Worm (Caenorhabditis elegans) whole organism, L1 larva: ENCODE data around the gene C31C9.9.

Experiments used
- C04F5.9 ChIP-seq: sonication (generic microtip); optimal IDR thresholded peaks from 2 replicates; lab custom pipeline; 2016; ENCODE audit warnings: missing genetic modification characterization, missing compliant biosample characterization
- C34B4.2 ChIP-seq: sonication (generic microtip); optimal IDR thresholded peaks from 2 replicates; lab custom pipeline; 2017; ENCODE audit warnings: mild to moderate bottlenecking, missing genetic modification characterization, missing compliant biosample characterization
- F16B12.6 ChIP-seq: fragments of 150-350 bp; optimal IDR thresholded peaks from 2 replicates; lab custom pipeline; 2014; ENCODE audit warnings: missing biosample characterization, missing genetic modification characterization
- Y116A8C.19 ChIP-seq: sonication (generic microtip); optimal IDR thresholded peaks from 2 replicates; lab custom pipeline; 2016; ENCODE audit warnings: missing compliant biosample characterization, missing genetic modification characterization, borderline replicate concordance
- alr-1 ChIP-seq: fragments of 200-800 bp; sonication (Bioruptor generic); optimal IDR thresholded peaks from 2 replicates; lab custom pipeline; 2018; ENCODE audit warnings: borderline replicate concordance, mild to moderate bottlenecking, missing genetic modification characterization, missing compliant biosample characterization
- aly-2 ChIP-seq: fragments of 150-350 bp; optimal IDR thresholded peaks from 2 replicates; lab custom pipeline; 2014; ENCODE audit warnings: missing biosample characterization, missing genetic modification characterization
- ama-1 ChIP-seq: fragments of 150-350 bp; optimal IDR thresholded peaks from 2 replicates; lab custom pipeline; 2014
- blmp-1 ChIP-seq: fragments of 150-350 bp; optimal IDR thresholded peaks from 2 replicates; lab custom pipeline; 2014; ENCODE audit warnings: missing biosample characterization, missing genetic modification characterization
- ceh-82 ChIP-seq, 3 experiments: fragments of 150-350 bp in 1 of 3; sonication (generic microtip) in 2 of 3; optimal IDR thresholded peaks; 2 replicates each; lab custom pipeline; 2014 to 2017; ENCODE audit warnings: missing biosample characterization in 3 of 3, missing genetic modification characterization in 3 of 3
- ceh-90 ChIP-seq: sonication (generic microtip); optimal IDR thresholded peaks from 2 replicates; lab custom pipeline; 2016; ENCODE audit warnings: missing genetic modification characterization, missing compliant biosample characterization
- dpl-1 ChIP-seq, 3 experiments: fragments of 150-350 bp in 2 of 3; sonication (generic microtip) in 1 of 3; optimal IDR thresholded peaks; 2 replicates each; lab custom pipeline; 2014 to 2017; ENCODE audit warnings: missing biosample characterization in 3 of 3, missing genetic modification characterization in 3 of 3, missing genetic modification reagents in 3 of 3
- dsc-1 ChIP-seq: sonication (generic microtip); optimal IDR thresholded peaks from 2 replicates; lab custom pipeline; 2016; ENCODE audit warnings: mild to moderate bottlenecking, missing genetic modification characterization, missing compliant biosample characterization
- efl-3 ChIP-seq: fragments of 200-800 bp; sonication (Bioruptor generic); optimal IDR thresholded peaks from 2 replicates; lab custom pipeline; 2018; ENCODE audit warnings: mild to moderate bottlenecking, missing genetic modification characterization, missing compliant biosample characterization
- elt-2 ChIP-seq: sonication (generic microtip); optimal IDR thresholded peaks from 2 replicates; lab custom pipeline; 2016; ENCODE audit warnings: missing genetic modification characterization, mild to moderate bottlenecking, inconsistent platforms, missing compliant biosample characterization, missing genetic modification reagents
- elt-3 ChIP-seq, 6 experiments: fragments of 150-350 bp in 1 of 6; sonication (generic microtip); optimal IDR thresholded peaks; 2 replicates each; lab custom pipeline; 2017 to 2018; ENCODE audit warnings: missing biosample characterization in 6 of 6, missing genetic modification characterization in 6 of 6, inconsistent platforms in 1 of 6
- fkh-8 ChIP-seq: sonication (generic microtip); optimal IDR thresholded peaks from 2 replicates; lab custom pipeline; 2016; ENCODE audit warnings: mild to moderate bottlenecking, missing genetic modification characterization, missing compliant biosample characterization
- grh-1 ChIP-seq: fragments of 200-800 bp; sonication (Bioruptor generic); IDR thresholded peaks from 2 replicates; pipeline ENCODE4 v1.3.6; 2022; ENCODE audit warnings: missing genetic modification reagents, missing genetic modification characterization, missing compliant biosample characterization
- hlh-17 ChIP-seq: fragments of 200-800 bp; sonication (Bioruptor generic); optimal IDR thresholded peaks from 2 replicates; lab custom pipeline; 2018; ENCODE audit warnings: missing genetic modification characterization, mild to moderate bottlenecking, missing compliant biosample characterization, moderate library complexity, borderline replicate concordance
- isw-1 ChIP-seq: fragments of 200-800 bp; sonication (Bioruptor generic); IDR thresholded peaks from 2 replicates; pipeline ENCODE4 v1.3.6; 2022; ENCODE audit warnings: missing genetic modification characterization, missing compliant biosample characterization
- jun-1 ChIP-seq: fragments of 150-350 bp; optimal IDR thresholded peaks from 2 replicates; lab custom pipeline; 2014; ENCODE audit warnings: missing biosample characterization, missing genetic modification reagents, missing genetic modification characterization
- lin-13 ChIP-seq: fragments of 150-350 bp; optimal IDR thresholded peaks from 2 replicates; lab custom pipeline; 2014; ENCODE audit warnings: missing biosample characterization, missing genetic modification reagents, missing genetic modification characterization
- lin-14 ChIP-seq: fragments of 200-800 bp; sonication (Bioruptor generic); optimal IDR thresholded peaks from 2 replicates; lab custom pipeline; 2018; ENCODE audit warnings: mild to moderate bottlenecking, missing genetic modification characterization, moderate library complexity, missing compliant biosample characterization
- lin-15B ChIP-seq: fragments of 150-350 bp; sonication (generic microtip); optimal IDR thresholded peaks from 3 replicates; lab custom pipeline; 2014; ENCODE audit warnings: missing biosample characterization, missing genetic modification characterization
- lin-35 ChIP-seq, 2 experiments: fragments of 150-350 bp; optimal IDR thresholded peaks; 2 replicates each; lab custom pipeline; 2014; ENCODE audit warnings: missing biosample characterization in 2 of 2, missing genetic modification characterization in 2 of 2, missing genetic modification reagents in 2 of 2
- lin-39 ChIP-seq: fragments of 150-350 bp; optimal IDR thresholded peaks from 2 replicates; lab custom pipeline; 2014; ENCODE audit warnings: missing biosample characterization, missing genetic modification reagents, missing genetic modification characterization
- lsy-2 ChIP-seq, 2 experiments: fragments of 150-350 bp; optimal IDR thresholded peaks; 2 replicates each; lab custom pipeline; 2014; ENCODE audit warnings: missing biosample characterization in 2 of 2, missing genetic modification characterization in 2 of 2
- mab-9 ChIP-seq: fragments of 200-800 bp; sonication (Bioruptor generic); IDR thresholded peaks from 2 replicates; pipeline ENCODE4 v1.3.6; 2022; ENCODE audit warnings: missing genetic modification reagents, missing genetic modification characterization, missing compliant biosample characterization
- mdl-1 ChIP-seq, 2 experiments: fragments of 150-350 bp; optimal IDR thresholded peaks; 2 replicates each; lab custom pipeline; 2014 to 2017; ENCODE audit warnings: missing biosample characterization in 2 of 2, missing genetic modification characterization in 2 of 2, inconsistent platforms in 1 of 2
- mef-2 ChIP-seq: fragments of 150-350 bp; optimal IDR thresholded peaks from 2 replicates; lab custom pipeline; 2014; ENCODE audit warnings: missing biosample characterization, missing genetic modification characterization
- mep-1 ChIP-seq: fragments of 150-350 bp; optimal IDR thresholded peaks from 2 replicates; lab custom pipeline; 2014; ENCODE audit warnings: missing biosample characterization, missing genetic modification characterization
- nhr-12 ChIP-seq: sonication (generic microtip); optimal IDR thresholded peaks from 2 replicates; lab custom pipeline; 2017; ENCODE audit warnings: missing biosample characterization, missing genetic modification characterization
- nhr-19 ChIP-seq: fragments of 200-800 bp; sonication (Bioruptor generic); conservative IDR thresholded peaks from 2 replicates; pipeline ENCODE4 v1.3.6; 2022; ENCODE audit warnings: missing genetic modification characterization, missing compliant biosample characterization
- nhr-20 ChIP-seq: sonication (generic microtip); optimal IDR thresholded peaks from 2 replicates; lab custom pipeline; 2016; ENCODE audit warnings: mild to moderate bottlenecking, missing genetic modification characterization, missing compliant biosample characterization
- nhr-28 ChIP-seq: fragments of 150-350 bp; optimal IDR thresholded peaks from 2 replicates; lab custom pipeline; 2014; ENCODE audit warnings: missing biosample characterization, missing genetic modification characterization
- nhr-76 ChIP-seq: sonication (generic microtip); optimal IDR thresholded peaks from 2 replicates; lab custom pipeline; 2017; ENCODE audit warnings: missing biosample characterization, missing genetic modification characterization
- nhr-77 ChIP-seq: fragments of 150-350 bp; optimal IDR thresholded peaks from 2 replicates; lab custom pipeline; 2014; ENCODE audit warnings: missing biosample characterization, missing genetic modification characterization
- nhr-84 ChIP-seq: sonication (generic microtip); optimal IDR thresholded peaks from 2 replicates; lab custom pipeline; 2017; ENCODE audit warnings: missing biosample characterization, missing genetic modification characterization
- nhr-85 ChIP-seq: sonication (generic microtip); peaks from one replicate; lab custom pipeline; 2016; ENCODE audit warnings: missing genetic modification characterization, inconsistent platforms, missing compliant biosample characterization
- pag-3 ChIP-seq: sonication (generic microtip); optimal IDR thresholded peaks from 2 replicates; lab custom pipeline; 2017; ENCODE audit warnings: missing genetic modification characterization, mild to moderate bottlenecking, missing compliant biosample characterization, antibody characterized with exemption, borderline replicate concordance; ENCODE audit not compliant: insufficient read depth
- pax-3 ChIP-seq: fragments of 200-800 bp; sonication (Bioruptor generic); optimal IDR thresholded peaks from 2 replicates; lab custom pipeline; 2018; ENCODE audit warnings: mild to moderate bottlenecking, missing genetic modification characterization, moderate library complexity, missing compliant biosample characterization
- skn-1 ChIP-seq: fragments of 150-350 bp; optimal IDR thresholded peaks from 2 replicates; lab custom pipeline; 2014; ENCODE audit warnings: missing biosample characterization, missing genetic modification characterization
- sox-4 ChIP-seq: sonication (generic microtip); optimal IDR thresholded peaks from 2 replicates; lab custom pipeline; 2016; ENCODE audit warnings: missing genetic modification characterization, missing compliant biosample characterization
- sptf-1 ChIP-seq: fragments of 150-350 bp; optimal IDR thresholded peaks from 2 replicates; lab custom pipeline; 2014; ENCODE audit warnings: missing biosample characterization, missing genetic modification characterization
- sup-37 ChIP-seq: fragments of 200-800 bp; sonication (Bioruptor generic); optimal IDR thresholded peaks from 2 replicates; lab custom pipeline; 2018; ENCODE audit warnings: mild to moderate bottlenecking, missing genetic modification characterization, missing compliant biosample characterization
- swsn-7 ChIP-seq: sonication (generic microtip); optimal IDR thresholded peaks from 2 replicates; lab custom pipeline; 2016; ENCODE audit warnings: missing genetic modification characterization, missing compliant biosample characterization
- tbx-2 ChIP-seq: sonication (generic microtip); optimal IDR thresholded peaks from 2 replicates; lab custom pipeline; 2016; ENCODE audit warnings: missing genetic modification characterization, missing compliant biosample characterization
- tlp-1 ChIP-seq: fragments of 150-350 bp; optimal IDR thresholded peaks from 2 replicates; lab custom pipeline; 2014; ENCODE audit warnings: missing biosample characterization, missing genetic modification characterization
- unc-30 ChIP-seq: sonication (generic microtip); optimal IDR thresholded peaks from 2 replicates; lab custom pipeline; 2017; ENCODE audit warnings: missing biosample characterization, missing genetic modification characterization
- unc-62 ChIP-seq: fragments of 150-350 bp; optimal IDR thresholded peaks from 2 replicates; lab custom pipeline; 2014; ENCODE audit warnings: missing biosample characterization, missing genetic modification reagents, missing genetic modification characterization
- vab-15 ChIP-seq: sonication (generic microtip); optimal IDR thresholded peaks from 2 replicates; lab custom pipeline; 2017; ENCODE audit warnings: missing genotype, mild to moderate bottlenecking, missing genetic modification characterization, missing compliant biosample characterization
- xbp-1 ChIP-seq: sonication (generic microtip); optimal IDR thresholded peaks from 2 replicates; lab custom pipeline; 2016; ENCODE audit warnings: missing genetic modification characterization, missing compliant biosample characterization
- zag-1 ChIP-seq: fragments of 150-350 bp; optimal IDR thresholded peaks from 2 replicates; lab custom pipeline; 2014; ENCODE audit warnings: missing biosample characterization, missing genetic modification characterization
- ztf-11 ChIP-seq, 2 experiments: sonication (generic microtip); optimal IDR thresholded peaks; 2 replicates each; lab custom pipeline; 2016 to 2017; ENCODE audit warnings: missing genetic modification characterization in 2 of 2, missing biosample characterization in 1 of 2, missing compliant biosample characterization in 1 of 2

Gene C31C9.9

DNA sequence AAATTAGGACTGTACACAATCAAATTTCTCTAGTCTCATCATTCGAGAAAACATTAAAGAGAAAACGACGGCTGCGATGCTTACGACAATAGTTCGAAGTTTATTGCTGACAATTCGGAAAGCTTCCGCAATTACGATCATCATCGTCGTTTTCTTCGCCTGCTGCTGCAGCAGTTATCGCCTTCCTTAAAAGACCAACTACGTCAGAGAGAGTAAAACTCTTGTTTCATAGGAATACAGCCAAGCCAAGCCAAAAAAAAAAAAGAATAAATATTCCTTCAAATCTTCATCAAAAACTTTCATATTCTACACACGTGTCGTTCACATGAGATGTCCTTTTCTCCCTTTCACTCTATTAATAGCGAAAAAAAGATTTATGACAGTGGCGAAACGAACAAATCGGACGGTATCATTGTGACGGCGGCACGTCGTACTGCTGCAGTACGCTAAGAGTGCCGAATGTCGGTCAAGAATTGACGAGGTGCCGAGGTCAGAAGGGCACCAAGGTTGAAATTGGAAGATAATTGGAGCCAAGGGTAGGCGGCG is 25.0 kb downstream of the C31C9.9 start (continued):
- TF ChIP-seq lin-15B (tag; lab: Kevin White, UChicago) (no peak), vab-15 (no peak), ztf-11 (tag; optimal IDR thresholded peaks at IDR 0.05; lab: Kevin White, UChicago) (no peak), efl-3 (GFP tag; lab: Kevin White, UChicago) (no peak), tbx-2 (tag; lab: Kevin White, UChicago) (peak; percentile 12), mef-2 (no peak), C34B4.2 (no peak), nhr-77 (tag; lab: Kevin White, UChicago) (no peak), dpl-1 (GFP tag; optimal IDR thresholded peaks at IDR 0.05; lab: Kevin White, UChicago) (no peak), nhr-84 (no peak), nhr-85 (tag; lab: Kevin White, UChicago) (peak; percentile 94), hlh-17 (GFP tag; lab: Kevin White, UChicago) (no peak), jun-1 (tag; lab: Kevin White, UChicago) (no peak), lin-35 (GFP tag; optimal IDR thresholded peaks at IDR 0.05; lab: Kevin White, UChicago) (peak in 1 of 2 experiments; percentile 21), mep-1 (tag; lab: Kevin White, UChicago) (peak; percentile 28), nhr-20 (tag; lab: Kevin White, UChicago) (peak; percentile 52), lin-13 (GFP tag; lab: Kevin White, UChicago) (no peak), aly-2 (tag; lab: Kevin White, UChicago) (no peak), C04F5.9 (tag; lab: Kevin White, UChicago) (no peak), nhr-19 (GFP tag; lab: Robert Waterston, UW) (no peak), elt-2 (tag; lab: Kevin White, UChicago) (no peak), ama-1 (no peak), pax-3 (tag; lab: Kevin White, UChicago) (no peak), swsn-7 (no peak), unc-62 (GFP tag; lab: Kevin White, UChicago) (no peak), nhr-28 (tag; lab: Kevin White, UChicago) (no peak), alr-1 (tag; lab: Kevin White, UChicago) (no peak), isw-1 (GFP tag; lab: Robert Waterston, UW) (no peak), F16B12.6 (tag; lab: Kevin White, UChicago) (no peak), blmp-1 (peak; percentile 98), zag-1 (no peak), elt-3 (tag; optimal IDR thresholded peaks at IDR 0.05; lab: Kevin White, UChicago) (peak in 2 of 6 experiments; percentile 47 to 72), Y116A8C.19 (no peak), pag-3 (tag; lab: Kevin White, UChicago) (no peak), nhr-12 (tag; lab: Kevin White, UChicago) (no peak), mdl-1 (tag; optimal IDR thresholded peaks at IDR 0.05; lab: Kevin White, UChicago) (peak in 1 of 2 experiments; percentile 54), mab-9 (GFP tag; lab: Robert Waterston, UW) (no peak), lin-39 (tag; lab: Kevin White, UChicago) (no peak), xbp-1 (tag; lab: Kevin White, UChicago) (no peak), skn-1 (tag; lab: Kevin White, UChicago) (no peak), ceh-82 (tag; optimal IDR thresholded peaks at IDR 0.05; lab: Kevin White, UChicago) (no peak), sox-4 (tag; lab: Kevin White, UChicago) (no peak), ceh-90 (tag; lab: Kevin White, UChicago) (no peak), dsc-1 (tag; lab: Kevin White, UChicago) (no peak), grh-1 (GFP tag; lab: Robert Waterston, UW) (no peak), lin-14 (peak; percentile 54), sup-37 (GFP tag; lab: Kevin White, UChicago) (no peak), lsy-2 (tag; optimal IDR thresholded peaks at IDR 0.05; lab: Kevin White, UChicago) (no peak), tlp-1 (no peak), unc-30 (no peak), fkh-8 (tag; lab: Kevin White, UChicago) (no peak), sptf-1 (tag; lab: Kevin White, UChicago) (no peak), nhr-76 (tag; lab: Kevin White, UChicago) (no peak)
